Worm (Caenorhabditis elegans): ENCODE measurements around the gene nlp-34.

- no peak for TF ChIP-seq dao-5 (tag; optimal IDR thresholded peaks at IDR 0.05)
- no peak for TF ChIP-seq W03F9.2 (tag; optimal IDR thresholded peaks at IDR 0.05)
These were observed 2.7 kb upstream of the nlp-34 start, which contains the start of gene nlp-30 for ce11 chrV:3981680-3982079.
